Fruit fly (Drosophila melanogaster) whole organism, prepupa: ENCODE data around the gene tmod.
A peak's percentile ranks its signal among the peaks of the same experiment; 100 is the strongest.

Source experiments
- Blimp-1 ChIP-seq: fragments of 200-800 bp; sonication (Bioruptor generic); optimal IDR thresholded peaks from 3 replicates; lab custom pipeline; 2017; ENCODE audit warnings: missing biosample characterization, missing genetic modification characterization, mild to moderate bottlenecking, moderate library complexity, missing genetic modification reagents
- CG10631 ChIP-seq: fragments of 200-800 bp; sonication (Bioruptor generic); optimal IDR thresholded peaks from 2 replicates; lab custom pipeline; 2016; ENCODE audit warnings: missing biosample characterization, missing genetic modification characterization
- CG10669 ChIP-seq: fragments of 200-800 bp; sonication (Bioruptor generic); optimal IDR thresholded peaks from 3 replicates; lab custom pipeline; 2018; ENCODE audit warnings: missing biosample characterization, mild to moderate bottlenecking, missing genetic modification characterization, moderate library complexity
- CG11294 ChIP-seq: fragments of 200-800 bp; sonication (Bioruptor generic); IDR thresholded peaks from 2 replicates; pipeline ENCODE4 v1.3.6; 2022; ENCODE audit warnings: missing biosample characterization, missing genetic modification characterization
- CG11902 ChIP-seq: fragments of 200-800 bp; sonication (Bioruptor generic); optimal IDR thresholded peaks from 3 replicates; lab custom pipeline; 2016; ENCODE audit warnings: missing biosample characterization, missing genetic modification characterization
- CG1621 ChIP-seq: fragments of 200-800 bp; sonication (Bioruptor generic); optimal IDR thresholded peaks from 3 replicates; lab custom pipeline; 2018; ENCODE audit warnings: missing biosample characterization, mild to moderate bottlenecking, missing genetic modification characterization
- CG16779 ChIP-seq: fragments of 200-800 bp; sonication (Bioruptor generic); optimal IDR thresholded peaks from 3 replicates; lab custom pipeline; 2017; ENCODE audit warnings: missing biosample characterization, mild to moderate bottlenecking, missing genetic modification characterization
- CG3032 ChIP-seq: fragments of 200-800 bp; optimal IDR thresholded peaks from 2 replicates; lab custom pipeline; 2019; ENCODE audit warnings: missing biosample characterization, mild to moderate bottlenecking, missing genetic modification characterization, moderate library complexity
- CG31627 ChIP-seq: fragments of 200-800 bp; sonication (Bioruptor generic); optimal IDR thresholded peaks from 3 replicates; lab custom pipeline; 2016; ENCODE audit warnings: missing biosample characterization, missing genetic modification characterization
- CG32006 ChIP-seq: fragments of 200-800 bp; sonication (Bioruptor generic); optimal IDR thresholded peaks from 3 replicates; lab custom pipeline; 2017; ENCODE audit warnings: missing biosample characterization, mild to moderate bottlenecking, missing genetic modification characterization
- CG34406 ChIP-seq: fragments of 200-800 bp; sonication (Bioruptor generic); optimal IDR thresholded peaks from 3 replicates; lab custom pipeline; 2016; ENCODE audit warnings: missing biosample characterization, missing genetic modification characterization
- CG3919 ChIP-seq: fragments of 200-800 bp; sonication (Bioruptor generic); optimal IDR thresholded peaks from 3 replicates; lab custom pipeline; 2016; ENCODE audit warnings: missing biosample characterization, missing genetic modification characterization
- CG4318 ChIP-seq: fragments of 200-800 bp; sonication (Bioruptor generic); optimal IDR thresholded peaks from 3 replicates; lab custom pipeline; 2017; ENCODE audit warnings: missing biosample characterization, mild to moderate bottlenecking, missing genetic modification characterization
- CG6163 ChIP-seq: fragments of 200-800 bp; sonication (Bioruptor generic); IDR thresholded peaks from 3 replicates; pipeline ENCODE4 v1.3.6; 2022; ENCODE audit warnings: missing biosample characterization, missing genetic modification characterization
- CG6276 ChIP-seq: fragments of 200-800 bp; sonication (Bioruptor generic); optimal IDR thresholded peaks from 2 replicates; lab custom pipeline; 2017; ENCODE audit warnings: missing biosample characterization, mild to moderate bottlenecking, missing genetic modification characterization
- CG6792 ChIP-seq: fragments of 200-800 bp; sonication (Bioruptor generic); optimal IDR thresholded peaks from 3 replicates; lab custom pipeline; 2016; ENCODE audit warnings: missing biosample characterization, missing genetic modification characterization
- CG6808 ChIP-seq: fragments of 200-800 bp; sonication (Bioruptor generic); optimal IDR thresholded peaks from 3 replicates; lab custom pipeline; 2017; ENCODE audit warnings: missing biosample characterization, missing genetic modification characterization, mild to moderate bottlenecking, moderate library complexity, missing genetic modification reagents
- CG6854 ChIP-seq: fragments of 200-800 bp; sonication (Bioruptor generic); optimal IDR thresholded peaks from 2 replicates; lab custom pipeline; 2017; ENCODE audit warnings: missing biosample characterization, mild to moderate bottlenecking, missing genetic modification characterization
- CG7368 ChIP-seq: fragments of 200-800 bp; sonication (Bioruptor generic); optimal IDR thresholded peaks from 3 replicates; lab custom pipeline; 2016; ENCODE audit warnings: missing biosample characterization, missing genetic modification characterization
- CG8319 ChIP-seq: fragments of 200-800 bp; sonication (Bioruptor generic); optimal IDR thresholded peaks from 3 replicates; lab custom pipeline; 2016; ENCODE audit warnings: missing biosample characterization, missing genetic modification characterization
- CG8632 ChIP-seq: fragments of 200-800 bp; sonication (Bioruptor generic); optimal IDR thresholded peaks from 3 replicates; lab custom pipeline; 2016; ENCODE audit warnings: missing biosample characterization, missing genetic modification characterization
- Eip75B ChIP-seq: fragments of 200-800 bp; sonication (Bioruptor generic); optimal IDR thresholded peaks from 3 replicates; lab custom pipeline; 2016; ENCODE audit warnings: missing biosample characterization, missing genetic modification characterization
- Eip78C ChIP-seq: fragments of 200-800 bp; sonication (Bioruptor generic); peaks from one replicate; lab custom pipeline; 2016; ENCODE audit warnings: missing biosample characterization, missing genetic modification characterization
- Eip93F ChIP-seq: fragments of 200-800 bp; sonication (Bioruptor generic); optimal IDR thresholded peaks from 2 replicates; lab custom pipeline; 2016; ENCODE audit warnings: missing biosample characterization, mild to moderate bottlenecking, missing genetic modification characterization
- Ets21C ChIP-seq: fragments of 200-800 bp; sonication (Bioruptor generic); optimal IDR thresholded peaks from 3 replicates; lab custom pipeline; 2016; ENCODE audit warnings: missing biosample characterization, missing genetic modification characterization
- Ets96B ChIP-seq: fragments of 200-800 bp; optimal IDR thresholded peaks from 2 replicates; lab custom pipeline; 2019; ENCODE audit warnings: missing biosample characterization, mild to moderate bottlenecking, missing genetic modification characterization, moderate library complexity
- Gug ChIP-seq: fragments of 200-800 bp; sonication (Bioruptor generic); IDR thresholded peaks from 2 replicates; pipeline ENCODE4 v1.3.6; 2022; ENCODE audit warnings: missing biosample characterization, missing genetic modification characterization
- Hr38 ChIP-seq: sonication (Bioruptor generic); optimal IDR thresholded peaks from 2 replicates; lab custom pipeline; 2016; ENCODE audit warnings: missing biosample characterization, missing genetic modification characterization
- Hr39 ChIP-seq: fragments of 200-800 bp; sonication (Bioruptor generic); optimal IDR thresholded peaks from 2 replicates; lab custom pipeline; 2016; ENCODE audit warnings: missing biosample characterization, missing genetic modification characterization
- Lpt ChIP-seq: fragments of 200-800 bp; sonication (Bioruptor generic); optimal IDR thresholded peaks from 3 replicates; lab custom pipeline; 2016; ENCODE audit warnings: missing biosample characterization, missing genetic modification characterization
- Met ChIP-seq: fragments of 200-800 bp; sonication (Bioruptor generic); optimal IDR thresholded peaks from 3 replicates; lab custom pipeline; 2016; ENCODE audit warnings: missing biosample characterization, missing genetic modification characterization
- OdsH ChIP-seq: fragments of 200-800 bp; sonication (Bioruptor generic); optimal IDR thresholded peaks from 3 replicates; lab custom pipeline; 2016; ENCODE audit warnings: missing biosample characterization, missing genetic modification characterization
- Smox ChIP-seq: fragments of 200-800 bp; sonication (Bioruptor generic); optimal IDR thresholded peaks from 3 replicates; lab custom pipeline; 2016; ENCODE audit warnings: missing biosample characterization, missing genetic modification characterization
- Sox102F ChIP-seq: fragments of 200-800 bp; sonication (Bioruptor generic); optimal IDR thresholded peaks from 2 replicates; lab custom pipeline; 2016; ENCODE audit warnings: missing biosample characterization, mild to moderate bottlenecking, missing genetic modification characterization
- Sox14 ChIP-seq: fragments of 200-800 bp; sonication (Bioruptor generic); optimal IDR thresholded peaks from 3 replicates; lab custom pipeline; 2016; ENCODE audit warnings: missing biosample characterization, missing genetic modification characterization
- Sox15 ChIP-seq: fragments of 200-800 bp; sonication (Bioruptor generic); optimal IDR thresholded peaks from 3 replicates; lab custom pipeline; 2016; ENCODE audit warnings: missing biosample characterization, missing genetic modification characterization
- achi ChIP-seq: fragments of 200-800 bp; sonication (Bioruptor generic); optimal IDR thresholded peaks from 3 replicates; lab custom pipeline; 2016; ENCODE audit warnings: missing biosample characterization, missing genetic modification characterization
- cyc ChIP-seq: fragments of 200-800 bp; sonication (Bioruptor generic); optimal IDR thresholded peaks from 3 replicates; lab custom pipeline; 2016; ENCODE audit warnings: missing biosample characterization, missing genetic modification characterization
- dac ChIP-seq: fragments of 200-800 bp; sonication (Bioruptor generic); optimal IDR thresholded peaks from 2 replicates; lab custom pipeline; 2017; ENCODE audit warnings: missing biosample characterization, mild to moderate bottlenecking, missing genetic modification characterization
- dsx ChIP-seq: fragments of 200-800 bp; optimal IDR thresholded peaks from 3 replicates; lab custom pipeline; 2019; ENCODE audit warnings: missing biosample characterization, mild to moderate bottlenecking, missing genetic modification characterization, moderate library complexity; ENCODE audit not compliant: poor library complexity, severe bottlenecking
- eg ChIP-seq: fragments of 200-800 bp; sonication (Bioruptor generic); IDR thresholded peaks from 3 replicates; pipeline ENCODE4 v1.3.6; 2022; ENCODE audit warnings: missing biosample characterization, missing genetic modification characterization
- esn ChIP-seq: fragments of 200-800 bp; sonication (Bioruptor generic); optimal IDR thresholded peaks from 2 replicates; lab custom pipeline; 2016; ENCODE audit warnings: missing biosample characterization, mild to moderate bottlenecking, missing genetic modification characterization, moderate library complexity
- fd59A ChIP-seq: fragments of 200-800 bp; sonication (Bioruptor generic); optimal IDR thresholded peaks from 2 replicates; lab custom pipeline; 2017; ENCODE audit warnings: missing biosample characterization, mild to moderate bottlenecking, missing genetic modification characterization, missing genetic modification reagents
- fd85E ChIP-seq: fragments of 200-800 bp; sonication (Bioruptor generic); optimal IDR thresholded peaks from 3 replicates; lab custom pipeline; 2016; ENCODE audit warnings: missing biosample characterization, missing genetic modification characterization
- fkh ChIP-seq: fragments of 200-800 bp; sonication (Bioruptor generic); optimal IDR thresholded peaks from 3 replicates; lab custom pipeline; 2017; ENCODE audit warnings: missing biosample characterization, mild to moderate bottlenecking, missing genetic modification characterization, moderate library complexity
- lz ChIP-seq: fragments of 200-800 bp; sonication (Bioruptor generic); optimal IDR thresholded peaks from 3 replicates; lab custom pipeline; 2016; ENCODE audit warnings: missing biosample characterization, missing genetic modification characterization
- net ChIP-seq: fragments of 200-800 bp; sonication (Bioruptor generic); optimal IDR thresholded peaks from 3 replicates; lab custom pipeline; 2016; ENCODE audit warnings: missing biosample characterization, missing genetic modification characterization
- salr ChIP-seq, 2 experiments: fragments of 200-800 bp; sonication (Bioruptor generic); optimal IDR thresholded peaks; 3 replicates each; lab custom pipeline; 2016 to 2018; ENCODE audit warnings: missing biosample characterization in 2 of 2, missing genetic modification characterization in 2 of 2, mild to moderate bottlenecking in 1 of 2
- spab ChIP-seq: fragments of 200-800 bp; sonication (Bioruptor generic); optimal IDR thresholded peaks from 2 replicates; lab custom pipeline; 2017; ENCODE audit warnings: missing biosample characterization, mild to moderate bottlenecking, missing genetic modification characterization, missing genetic modification reagents
- svp ChIP-seq: fragments of 200-800 bp; sonication (Bioruptor generic); peaks from one replicate; lab custom pipeline; 2016; ENCODE audit warnings: missing biosample characterization, missing genetic modification characterization
- topi ChIP-seq: fragments of 200-800 bp; sonication (Bioruptor generic); optimal IDR thresholded peaks from 3 replicates; lab custom pipeline; 2016; ENCODE audit warnings: missing biosample characterization, missing genetic modification characterization
- vri ChIP-seq: fragments of 200-800 bp; sonication (Bioruptor generic); optimal IDR thresholded peaks from 3 replicates; lab custom pipeline; 2016; ENCODE audit warnings: missing biosample characterization, mild to moderate bottlenecking, missing genetic modification characterization

Gene tmod

dm6 chr3R:30531129-30531708, 1.2 kb upstream of the tmod start:
- TF ChIP-seq Hr39 (GFP tag; lab: Kevin White, UChicago) (no peak), CG4318 (GFP tag; lab: Kevin White, UChicago) (no peak), Eip93F (GFP tag; lab: Kevin White, UChicago) (no peak), CG6808 (GFP tag; lab: Kevin White, UChicago) (no peak), fd59A (GFP tag; lab: Kevin White, UChicago) (no peak), salr (GFP tag; optimal IDR thresholded peaks at IDR 0.05; lab: Kevin White, UChicago) (peak in 1 of 2 experiments; percentile 35), CG6854 (GFP tag; lab: Kevin White, UChicago) (no peak), CG32006 (peak; percentile 45), CG31627 (GFP tag; lab: Kevin White, UChicago) (no peak), Met (GFP tag; lab: Kevin White, UChicago) (no peak), achi (GFP tag; lab: Kevin White, UChicago) (no peak), net (GFP tag; lab: Kevin White, UChicago) (no peak), CG6276 (GFP tag; lab: Kevin White, UChicago) (peak; percentile 56), dsx (GFP tag; lab: Kevin White, UChicago) (no peak), CG8632 (GFP tag; lab: Kevin White, UChicago) (no peak), Ets21C (GFP tag; lab: Kevin White, UChicago) (no peak), CG3919 (GFP tag; lab: Kevin White, UChicago) (no peak), CG6163 (0 out of 3 replicates have a peak, but pooled peaks have one; percentile 35), CG16779 (tag; lab: Kevin White, UChicago) (no peak), Sox102F (GFP tag; lab: Kevin White, UChicago) (no peak), CG11294 (GFP tag; lab: Robert Waterston, UW) (no peak), lz (GFP tag; lab: Kevin White, UChicago) (no peak), cyc (no peak), Eip78C (peak; percentile 37), CG6792 (GFP tag; lab: Kevin White, UChicago) (no peak), fd85E (GFP tag; lab: Kevin White, UChicago) (no peak), CG3032 (tag; lab: Kevin White, UChicago) (no peak), CG8319 (no peak), Blimp-1 (GFP tag; lab: Kevin White, UChicago) (no peak), eg (peak; percentile 80; the same call in 2 of the 3 replicates), topi (no peak), Gug (0 out of 2 replicates have a peak, but pooled peaks have one; percentile 8), CG10669 (GFP tag; lab: Kevin White, UChicago) (no peak), esn (GFP tag; lab: Kevin White, UChicago) (no peak), OdsH (GFP tag; lab: Kevin White, UChicago) (peak; percentile 12), CG10631 (GFP tag; lab: Kevin White, UChicago) (no peak), Smox (GFP tag; lab: Kevin White, UChicago) (no peak), CG34406 (no peak), Hr38 (no peak), CG1621 (tag; lab: Kevin White, UChicago) (no peak), spab (GFP tag; lab: Kevin White, UChicago) (no peak), Eip75B (GFP tag; lab: Kevin White, UChicago) (no peak), vri (no peak), fkh (GFP tag; lab: Kevin White, UChicago) (no peak), Lpt (peak; percentile 23), CG11902 (no peak), CG7368 (GFP tag; lab: Kevin White, UChicago) (no peak), Ets96B (tag; lab: Kevin White, UChicago) (no peak), svp (GFP tag; lab: Kevin White, UChicago) (no peak), dac (GFP tag; lab: Kevin White, UChicago) (no peak), Sox14 (GFP tag; lab: Kevin White, UChicago) (no peak), Sox15 (GFP tag; lab: Kevin White, UChicago) (no peak)
